Worm (Caenorhabditis elegans) whole organism, mixed stage, embryonic: Measurements from ENCODE around the gene tnt-2.

Experiments used
- bed-3 ChIP-seq: fragments of 200-800 bp; sonication (Bioruptor generic); optimal IDR thresholded peaks from 3 replicates; lab custom pipeline; 2018; ENCODE audit warnings: mild to moderate bottlenecking, missing genetic modification characterization, moderate library complexity, missing compliant biosample characterization
- blmp-1 ChIP-seq: fragments of 150-350 bp; optimal IDR thresholded peaks from 2 replicates; lab custom pipeline; 2014; ENCODE audit warnings: missing biosample characterization, missing genetic modification characterization
- ceh-39 ChIP-seq: fragments of 150-350 bp; optimal IDR thresholded peaks from 2 replicates; lab custom pipeline; 2014; ENCODE audit warnings: missing biosample characterization, missing genetic modification characterization
- ceh-43 ChIP-seq: fragments of 200-800 bp; sonication (Bioruptor generic); optimal IDR thresholded peaks from 2 replicates; lab custom pipeline; 2018; ENCODE audit warnings: mild to moderate bottlenecking, missing genetic modification characterization, moderate library complexity, missing compliant biosample characterization
- ceh-83 ChIP-seq: fragments of 200-800 bp; sonication (Bioruptor generic); optimal IDR thresholded peaks from 2 replicates; lab custom pipeline; 2018; ENCODE audit warnings: mild to moderate bottlenecking, missing genetic modification characterization, missing compliant biosample characterization
- cnd-1 ChIP-seq: fragments of 200-800 bp; sonication (Bioruptor generic); optimal IDR thresholded peaks from 2 replicates; lab custom pipeline; 2018; ENCODE audit warnings: mild to moderate bottlenecking, missing genetic modification characterization, missing compliant biosample characterization
- elt-1 ChIP-seq: sonication (generic microtip); optimal IDR thresholded peaks from 2 replicates; lab custom pipeline; 2017; ENCODE audit warnings: missing genetic modification characterization, mild to moderate bottlenecking, missing compliant biosample characterization, antibody characterized with exemption, moderate library complexity, borderline replicate concordance; ENCODE audit not compliant: insufficient read depth
- flh-1 ChIP-seq: fragments of 200-800 bp; sonication (Bioruptor generic); optimal IDR thresholded peaks from 2 replicates; lab custom pipeline; 2018; ENCODE audit warnings: mild to moderate bottlenecking, missing genetic modification characterization, moderate library complexity, missing compliant biosample characterization
- ham-2 ChIP-seq: fragments of 200-800 bp; sonication (Bioruptor generic); optimal IDR thresholded peaks from 2 replicates; lab custom pipeline; 2018; ENCODE audit warnings: mild to moderate bottlenecking, missing genetic modification characterization, missing compliant biosample characterization
- hlh-1 ChIP-seq: fragments of 150-350 bp; optimal IDR thresholded peaks from 2 replicates; lab custom pipeline; 2014; ENCODE audit warnings: missing biosample characterization, missing genetic modification reagents, missing genetic modification characterization
- lin-13 ChIP-seq: fragments of 150-350 bp; optimal IDR thresholded peaks from 2 replicates; lab custom pipeline; 2014; ENCODE audit warnings: missing biosample characterization, missing genetic modification characterization
- lin-32 ChIP-seq: fragments of 200-800 bp; sonication (Bioruptor generic); optimal IDR thresholded peaks from 2 replicates; lab custom pipeline; 2018; ENCODE audit warnings: mild to moderate bottlenecking, missing genetic modification characterization, missing compliant biosample characterization
- lsy-2 ChIP-seq: fragments of 150-350 bp; optimal IDR thresholded peaks from 2 replicates; lab custom pipeline; 2014; ENCODE audit warnings: missing biosample characterization, missing genetic modification characterization
- mep-1 ChIP-seq: fragments of 150-350 bp; optimal IDR thresholded peaks from 2 replicates; lab custom pipeline; 2017; ENCODE audit warnings: missing biosample characterization, missing genetic modification reagents, missing genetic modification characterization, inconsistent platforms
- nhr-12 ChIP-seq: fragments of 150-350 bp; optimal IDR thresholded peaks from 2 replicates; lab custom pipeline; 2014; ENCODE audit warnings: missing biosample characterization, missing genetic modification characterization
- nhr-2 ChIP-seq: fragments of 150-350 bp; optimal IDR thresholded peaks from 2 replicates; lab custom pipeline; 2014; ENCODE audit warnings: missing biosample characterization, missing genetic modification characterization
- nhr-237 ChIP-seq: fragments of 150-350 bp; optimal IDR thresholded peaks from 2 replicates; lab custom pipeline; 2014; ENCODE audit warnings: missing biosample characterization, missing genetic modification characterization
- nhr-28 ChIP-seq: fragments of 150-350 bp; optimal IDR thresholded peaks from 2 replicates; lab custom pipeline; 2014; ENCODE audit warnings: missing biosample characterization, missing genetic modification characterization
- nhr-76 ChIP-seq: sonication (generic microtip); optimal IDR thresholded peaks from 2 replicates; lab custom pipeline; 2017; ENCODE audit warnings: missing biosample characterization, missing genetic modification characterization
- pha-4 ChIP-seq: fragments of 150-350 bp; optimal IDR thresholded peaks from 2 replicates; lab custom pipeline; 2018; ENCODE audit warnings: missing biosample characterization, missing genetic modification reagents, missing genetic modification characterization
- sem-2 ChIP-seq: fragments of 200-800 bp; sonication (Bioruptor generic); optimal IDR thresholded peaks from 2 replicates; lab custom pipeline; 2018; ENCODE audit warnings: mild to moderate bottlenecking, missing genetic modification characterization, missing compliant biosample characterization
- snpc-4 ChIP-seq: fragments of 150-350 bp; optimal IDR thresholded peaks from 2 replicates; lab custom pipeline; 2014; ENCODE audit warnings: missing biosample characterization, missing genetic modification characterization
- sptf-1 ChIP-seq: sonication (generic microtip); optimal IDR thresholded peaks from 2 replicates; lab custom pipeline; 2017; ENCODE audit warnings: mild to moderate bottlenecking, missing genetic modification characterization, moderate library complexity, missing compliant biosample characterization
- tbx-8 ChIP-seq: fragments of 200-800 bp; sonication (Bioruptor generic); optimal IDR thresholded peaks from 2 replicates; lab custom pipeline; 2018; ENCODE audit warnings: mild to moderate bottlenecking, missing genetic modification characterization, moderate library complexity, missing compliant biosample characterization
- unc-120 ChIP-seq: sonication (generic microtip); optimal IDR thresholded peaks from 2 replicates; lab custom pipeline; 2017; ENCODE audit warnings: missing genetic modification characterization, missing compliant biosample characterization; ENCODE audit not compliant: poor library complexity, severe bottlenecking
- unc-39 ChIP-seq: fragments of 150-350 bp; optimal IDR thresholded peaks from 2 replicates; lab custom pipeline; 2014; ENCODE audit warnings: missing biosample characterization, missing genetic modification characterization
- unc-62 ChIP-seq: fragments of 150-350 bp; optimal IDR thresholded peaks from 2 replicates; lab custom pipeline; 2014; ENCODE audit warnings: missing biosample characterization, missing genetic modification reagents, missing genetic modification characterization
- zip-8 ChIP-seq: fragments of 150-350 bp; optimal IDR thresholded peaks from 2 replicates; lab custom pipeline; 2014; ENCODE audit warnings: missing biosample characterization, missing genetic modification characterization
- ztf-11 ChIP-seq: fragments of 150-350 bp; optimal IDR thresholded peaks from 2 replicates; lab custom pipeline; 2014; ENCODE audit warnings: missing biosample characterization, missing genetic modification characterization

Gene tnt-2

DNA sequence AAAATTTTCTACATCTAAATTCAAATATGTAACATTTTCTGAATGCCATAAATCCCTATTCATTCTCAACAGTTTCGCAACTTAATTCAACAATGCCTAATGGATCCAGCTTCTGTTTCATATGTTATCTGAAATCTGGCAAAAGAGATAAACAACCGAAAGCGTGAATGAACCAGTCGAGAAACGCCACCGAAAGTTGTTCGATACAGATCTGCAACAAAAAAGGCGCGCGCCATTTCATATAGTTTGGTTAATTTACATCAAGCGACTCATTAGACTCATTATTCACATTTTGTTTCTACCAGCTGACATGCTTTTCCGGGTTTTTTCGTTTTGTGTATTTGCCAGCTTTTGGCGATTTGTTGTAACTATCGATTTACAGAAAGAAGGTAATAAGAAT lies 41.8 kb downstream of the tnt-2 start, which contains the start of gene K09E2.1:
Gene K09E2.1 (plus strand): TSS at position 301 of the 400 bp plus-strand sequence.
- TF ChIP-seq bed-3 (GFP tag; lab: Kevin White, UChicago), result no peak
- no peak for TF ChIP-seq snpc-4 (tag; lab: Kevin White, UChicago)
- no peak for TF ChIP-seq hlh-1 (tag; lab: Kevin White, UChicago)
- TF ChIP-seq nhr-237 (tag; lab: Kevin White, UChicago), result no peak
- TF ChIP-seq ceh-83 (GFP tag; lab: Kevin White, UChicago), result no peak
- TF ChIP-seq pha-4 (tag; lab: Kevin White, UChicago), result no peak
- no peak for TF ChIP-seq flh-1 (GFP tag; lab: Kevin White, UChicago)
- no peak for TF ChIP-seq ztf-11
- TF ChIP-seq sptf-1, result no peak
- TF ChIP-seq ceh-43 (GFP tag; lab: Kevin White, UChicago), result no peak
- TF ChIP-seq ham-2 (GFP tag; lab: Kevin White, UChicago), result no peak
- TF ChIP-seq sem-2 (GFP tag; lab: Kevin White, UChicago), result no peak
- TF ChIP-seq lsy-2 (tag; lab: Kevin White, UChicago), result no peak
- no peak for TF ChIP-seq cnd-1 (tag; lab: Kevin White, UChicago)
- no peak for TF ChIP-seq unc-62 (GFP tag; lab: Kevin White, UChicago)
- no peak for TF ChIP-seq nhr-2 (tag; lab: Kevin White, UChicago)
- no peak for TF ChIP-seq nhr-76 (tag; lab: Kevin White, UChicago)

DNA sequence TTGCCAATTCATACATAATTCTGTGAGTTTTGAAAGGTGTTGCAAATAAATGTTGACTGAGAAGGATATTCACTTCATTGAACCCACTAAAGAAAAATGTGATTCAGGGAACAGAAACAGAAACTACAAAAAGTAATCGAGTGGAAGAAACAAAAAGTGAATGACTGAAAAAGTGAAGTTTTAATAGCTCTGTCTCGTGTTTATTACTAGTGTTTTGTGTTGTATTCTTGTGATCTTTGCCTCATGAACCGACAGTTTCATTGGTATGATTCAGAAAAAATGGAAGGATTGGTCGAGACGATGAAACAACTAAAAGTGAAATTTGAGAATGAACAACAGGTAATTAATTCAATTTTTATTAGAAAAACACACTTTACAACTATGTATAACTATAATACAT lies 45.5 kb downstream of the tnt-2 start:
- TF ChIP-seq blmp-1 (tag; lab: Kevin White, UChicago) (no peak), lin-32 (no peak), zip-8 (tag; lab: Kevin White, UChicago) (no peak), ceh-43 (GFP tag; lab: Kevin White, UChicago) (no peak), ceh-83 (GFP tag; lab: Kevin White, UChicago) (no peak), nhr-76 (tag; lab: Kevin White, UChicago) (no peak), unc-39 (tag; lab: Kevin White, UChicago) (no peak), hlh-1 (tag; lab: Kevin White, UChicago) (no peak), nhr-237 (tag; lab: Kevin White, UChicago) (no peak), ceh-39 (tag; lab: Kevin White, UChicago) (no peak), mep-1 (tag; lab: Kevin White, UChicago) (no peak), lsy-2 (tag; lab: Kevin White, UChicago) (no peak), cnd-1 (tag; lab: Kevin White, UChicago) (no peak), nhr-12 (tag; lab: Kevin White, UChicago) (no peak)

DNA sequence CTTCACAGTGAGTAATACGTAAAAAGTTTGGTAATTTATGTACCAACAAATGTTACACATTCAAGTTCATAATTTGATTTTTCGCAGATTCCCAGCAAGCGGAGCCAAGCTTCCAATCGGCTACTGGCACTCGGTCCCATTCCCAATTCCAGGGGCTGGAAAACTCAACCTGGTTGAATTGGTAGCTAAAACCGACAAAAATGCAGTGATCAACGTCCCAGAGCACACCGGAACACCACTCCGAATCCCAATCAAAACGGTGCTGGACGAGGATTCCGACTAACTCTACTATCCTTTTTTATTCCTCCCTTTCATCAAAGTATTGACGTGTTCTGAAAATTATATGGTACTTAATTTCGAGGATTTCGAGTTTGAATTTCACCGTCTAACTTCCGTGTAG lies 46.0 kb downstream of the tnt-2 start:
- no peak for TF ChIP-seq sptf-1
- no peak for TF ChIP-seq tbx-8 (GFP tag; lab: Kevin White, UChicago)
- no peak for TF ChIP-seq snpc-4 (tag; lab: Kevin White, UChicago)
- TF ChIP-seq, all 35 proteins: peak for 0

DNA sequence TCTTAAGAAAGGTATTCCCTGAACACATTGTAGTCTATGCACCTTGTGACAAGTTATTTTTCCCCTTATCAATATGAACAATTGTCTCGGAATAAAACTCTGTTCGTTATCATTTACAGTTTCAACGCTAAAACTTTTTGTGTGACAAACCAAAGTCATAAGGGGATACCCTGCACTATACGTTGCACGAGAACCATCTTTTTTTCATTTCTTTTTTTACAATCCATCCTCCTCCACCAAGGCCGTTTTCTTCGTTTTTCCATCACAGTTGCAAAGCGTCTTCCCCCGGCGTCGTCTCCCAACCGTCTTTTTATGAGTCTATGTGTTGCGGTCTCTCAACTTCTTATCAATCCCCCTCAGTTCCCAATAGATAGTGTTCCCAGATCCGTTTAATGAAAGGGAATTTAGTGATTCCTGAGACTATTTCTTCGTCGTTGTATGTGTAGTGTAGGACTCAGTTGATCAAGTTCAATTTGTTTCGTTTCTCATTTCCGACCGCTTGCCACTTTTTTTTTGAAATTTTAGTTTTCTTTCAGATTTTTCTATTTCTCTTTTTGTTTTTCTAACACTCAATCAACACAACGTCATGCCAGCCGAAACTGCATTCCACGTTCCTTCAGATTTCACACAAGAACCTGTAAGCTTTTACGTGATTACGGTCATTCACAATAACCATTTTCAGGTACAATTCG lies 47.1 kb downstream of the tnt-2 start:
- TF ChIP-seq bed-3 (GFP tag; lab: Kevin White, UChicago) (no peak), nhr-28 (tag; lab: Kevin White, UChicago) (no peak), elt-1 (tag; lab: Kevin White, UChicago) (no peak), lin-13 (tag; lab: Kevin White, UChicago) (no peak)

DNA sequence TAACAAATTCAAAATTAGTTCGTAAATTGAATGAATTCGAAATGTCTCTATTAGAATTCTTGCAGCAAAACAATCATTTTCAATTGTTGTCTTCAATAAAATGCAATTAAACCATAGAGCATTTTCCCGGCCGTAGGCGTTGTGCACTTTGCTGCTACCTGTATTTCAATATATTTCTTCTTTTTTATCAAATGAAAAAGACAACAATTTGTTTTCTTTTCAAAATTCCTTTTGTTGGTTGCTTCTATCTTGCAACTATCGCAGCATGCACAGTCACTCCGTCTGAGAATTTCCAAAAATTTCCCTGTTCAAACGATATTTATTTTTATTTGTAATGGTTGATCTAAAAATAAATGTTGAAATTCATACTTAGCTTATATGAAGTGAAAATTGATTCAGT lies 48.2 kb downstream of the tnt-2 start:
- no peak for TF ChIP-seq unc-120 (tag; lab: Kevin White, UChicago)
- no peak for TF ChIP-seq bed-3 (GFP tag; lab: Kevin White, UChicago)

DNA sequence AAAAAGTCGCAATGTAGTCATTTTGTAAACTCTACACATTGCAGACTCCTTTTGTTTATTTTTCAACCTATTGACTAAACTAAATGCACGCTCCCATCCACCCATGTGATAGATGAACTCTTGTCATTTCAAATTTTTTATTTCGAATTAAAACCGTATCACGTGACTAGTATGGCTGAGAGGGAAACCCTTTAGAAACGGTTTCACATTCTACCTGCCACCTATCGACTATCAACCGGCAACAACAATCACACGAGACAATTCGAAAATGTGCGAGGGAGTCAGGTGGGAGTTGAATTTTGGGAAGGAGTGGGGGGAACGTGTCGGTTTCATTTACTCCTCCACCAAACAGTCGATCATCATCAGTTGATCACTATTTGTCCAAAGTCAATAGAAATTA lies 48.8 kb downstream of the tnt-2 start:
- no peak for TF ChIP-seq mep-1 (tag; lab: Kevin White, UChicago)
- TF ChIP-seq nhr-2 (tag; lab: Kevin White, UChicago), result no peak
- TF ChIP-seq, all 35 proteins: peak for 0
